Worm (Caenorhabditis elegans): ENCODE data around the gene gldi-6.

- TF ChIP-seq dao-5 (tag; optimal IDR thresholded peaks at IDR 0.05) (no peak), W03F9.2 (tag; optimal IDR thresholded peaks at IDR 0.05) (no peak), him-1 (tag; optimal IDR thresholded peaks at IDR 0.05) (no peak)
Observed at ce11 chrII:3500373-3500772, 53.6 kb downstream of the gldi-6 start.
